Worm (Caenorhabditis elegans): ENCODE results near the gene F57B9.3.

ce11 chrIII:6939523-6939922, at the start of gene F57B9.3:
- TF ChIP-seq T22C8.4 (GFP tag; IDR thresholded peaks at IDR 0.05), result no peak
- TF ChIP-seq ztf-23 (GFP tag; IDR thresholded peaks at IDR 0.05), result no peak
- no peak for TF ChIP-seq cog-1 (tag; optimal IDR thresholded peaks at IDR 0.05)
- TF ChIP-seq med-1 (GFP tag; optimal IDR thresholded peaks at IDR 0.05; ENCODE audit: insufficient read depth), result no peak
- no peak for TF ChIP-seq ref-1 (GFP tag; conservative IDR thresholded peaks at IDR 0.05)
- TF ChIP-seq klf-2 (GFP tag; conservative IDR thresholded peaks at IDR 0.05), result no peak
- no peak for TF ChIP-seq flt-1 (GFP tag; IDR thresholded peaks at IDR 0.05)
- TF ChIP-seq ztf-29 (GFP tag; IDR thresholded peaks at IDR 0.05), result no peak
- TF ChIP-seq tab-1 (GFP tag; IDR thresholded peaks at IDR 0.05), result no peak
